Fruit fly (Drosophila melanogaster) whole organism, wandering third instar larva: Measurements from ENCODE around the gene CG8997.

Source experiments
- CrebA ChIP-seq: fragments of 200-800 bp; sonication (Bioruptor generic); optimal IDR thresholded peaks from 2 replicates; lab custom pipeline; 2016; ENCODE audit warnings: missing biosample characterization, mild to moderate bottlenecking, missing genetic modification characterization, borderline replicate concordance
- Dfd ChIP-seq: fragments of >200 bp; optimal IDR thresholded peaks from 2 replicates; lab custom pipeline; 2017; ENCODE audit warnings: missing biosample characterization, missing genetic modification characterization
- GATAd ChIP-seq: sonication (Bioruptor generic); optimal IDR thresholded peaks from 2 replicates; lab custom pipeline; 2016; ENCODE audit warnings: missing biosample characterization, missing genetic modification characterization
- HLH106 ChIP-seq: fragments of 200-800 bp; optimal IDR thresholded peaks from 3 replicates; lab custom pipeline; 2019; ENCODE audit warnings: missing biosample characterization, mild to moderate bottlenecking, missing genetic modification characterization, moderate library complexity
- Hnf4 ChIP-seq: fragments of 200-800 bp; sonication (Bioruptor generic); optimal IDR thresholded peaks from 2 replicates; lab custom pipeline; 2016; ENCODE audit warnings: missing biosample characterization, mild to moderate bottlenecking, missing genetic modification characterization
- Hr78 ChIP-seq: fragments of >200 bp; optimal IDR thresholded peaks from 2 replicates; lab custom pipeline; 2017; ENCODE audit warnings: missing biosample characterization, missing genetic modification characterization
- Hr83 ChIP-seq: fragments of 200-300 bp; sonication (Bioruptor generic); optimal IDR thresholded peaks from 2 replicates; lab custom pipeline; 2016; ENCODE audit warnings: missing biosample characterization, mild to moderate bottlenecking, missing genetic modification characterization, moderate library complexity; ENCODE audit not compliant: poor library complexity, severe bottlenecking
- Mio ChIP-seq: sonication (Bioruptor generic); optimal IDR thresholded peaks from 2 replicates; lab custom pipeline; 2016; ENCODE audit warnings: missing biosample characterization, missing genetic modification characterization
- Myc ChIP-seq: fragments of >200 bp; optimal IDR thresholded peaks from 2 replicates; lab custom pipeline; 2017
- N ChIP-seq: fragments of >200 bp; optimal IDR thresholded peaks from 2 replicates; lab custom pipeline; 2018; ENCODE audit warnings: missing biosample characterization, missing external identifiers, missing genetic modification characterization
- OdsH ChIP-seq: fragments of 200-800 bp; sonication (Bioruptor generic); optimal IDR thresholded peaks from 2 replicates; lab custom pipeline; 2016; ENCODE audit warnings: missing biosample characterization, mild to moderate bottlenecking, missing genetic modification characterization
- Rel ChIP-seq, 2 experiments: fragments of 200-800 bp; sonication (Bioruptor generic) in 1 of 2; optimal IDR thresholded peaks; 2 replicates in 1 of 2; 3 replicates in 1 of 2; lab custom pipeline; 2016 to 2019; ENCODE audit warnings: mild to moderate bottlenecking in 2 of 2, missing biosample characterization in 2 of 2, missing genetic modification characterization in 2 of 2, moderate library complexity in 1 of 2
- Sp1 ChIP-seq: fragments of 200-800 bp; sonication (Bioruptor generic); optimal IDR thresholded peaks from 3 replicates; lab custom pipeline; 2019; ENCODE audit warnings: missing biosample characterization, mild to moderate bottlenecking, missing genetic modification characterization, moderate library complexity
- Vsx2 ChIP-seq: fragments of 200-300, 225-300 bp; sonication (Bioruptor generic); optimal IDR thresholded peaks from 2 replicates; lab custom pipeline; 2018; ENCODE audit warnings: missing biosample characterization, missing genetic modification characterization; ENCODE audit not compliant: partially characterized antibody
- br ChIP-seq: fragments of 200-800 bp; sonication (Bioruptor generic); optimal IDR thresholded peaks from 2 replicates; lab custom pipeline; 2016; ENCODE audit warnings: missing biosample characterization, missing genetic modification characterization
- brk ChIP-seq: fragments of 200-800 bp; sonication (Bioruptor generic); optimal IDR thresholded peaks from 2 replicates; lab custom pipeline; 2016; ENCODE audit warnings: missing biosample characterization, mild to moderate bottlenecking, missing genetic modification characterization
- dmrt93B ChIP-seq: fragments of 200-800 bp; sonication (Bioruptor generic); optimal IDR thresholded peaks from 2 replicates; lab custom pipeline; 2018; ENCODE audit warnings: missing biosample characterization, mild to moderate bottlenecking, missing genetic modification characterization
- ey ChIP-seq: fragments of 200-800 bp; sonication (Bioruptor generic); optimal IDR thresholded peaks from 2 replicates; lab custom pipeline; 2016; ENCODE audit warnings: missing biosample characterization, missing genetic modification characterization
- foxo ChIP-seq, 2 experiments: fragments of 200-800 bp; sonication (Bioruptor generic); optimal IDR thresholded peaks; 2 replicates in 1 of 2; 3 replicates in 1 of 2; lab custom pipeline; 2016 to 2017; ENCODE audit warnings: missing biosample characterization in 2 of 2, missing genetic modification characterization in 2 of 2
- fru ChIP-seq: fragments of 200-800 bp; sonication (Bioruptor generic); optimal IDR thresholded peaks from 3 replicates; lab custom pipeline; 2016; ENCODE audit warnings: missing biosample characterization, mild to moderate bottlenecking, missing genetic modification characterization
- h ChIP-seq: fragments of 200-800 bp; sonication (Bioruptor generic); optimal IDR thresholded peaks from 3 replicates; lab custom pipeline; 2016; ENCODE audit warnings: missing biosample characterization, mild to moderate bottlenecking, missing genetic modification characterization
- lola ChIP-seq: fragments of >200 bp; optimal IDR thresholded peaks from 2 replicates; lab custom pipeline; 2017; ENCODE audit warnings: missing biosample characterization, missing genetic modification characterization
- pan ChIP-seq: fragments of >200 bp; optimal IDR thresholded peaks from 2 replicates; lab custom pipeline; 2017
- psq ChIP-seq: fragments of 200-800 bp; sonication (Bioruptor generic); optimal IDR thresholded peaks from 3 replicates; lab custom pipeline; 2017; ENCODE audit warnings: missing biosample characterization, mild to moderate bottlenecking, missing genetic modification characterization, moderate library complexity
- rgr ChIP-seq: fragments of 200-800 bp; sonication (Bioruptor generic); optimal IDR thresholded peaks from 3 replicates; lab custom pipeline; 2016; ENCODE audit warnings: missing biosample characterization, mild to moderate bottlenecking, missing genetic modification characterization
- sage ChIP-seq: fragments of 200-800 bp; sonication (Bioruptor generic); optimal IDR thresholded peaks from 2 replicates; lab custom pipeline; 2016; ENCODE audit warnings: missing biosample characterization, mild to moderate bottlenecking, missing genetic modification characterization
- tai ChIP-seq: sonication (Bioruptor generic); optimal IDR thresholded peaks from 2 replicates; lab custom pipeline; 2016; ENCODE audit warnings: missing biosample characterization, missing genetic modification characterization

The CG8997 gene

DNA sequence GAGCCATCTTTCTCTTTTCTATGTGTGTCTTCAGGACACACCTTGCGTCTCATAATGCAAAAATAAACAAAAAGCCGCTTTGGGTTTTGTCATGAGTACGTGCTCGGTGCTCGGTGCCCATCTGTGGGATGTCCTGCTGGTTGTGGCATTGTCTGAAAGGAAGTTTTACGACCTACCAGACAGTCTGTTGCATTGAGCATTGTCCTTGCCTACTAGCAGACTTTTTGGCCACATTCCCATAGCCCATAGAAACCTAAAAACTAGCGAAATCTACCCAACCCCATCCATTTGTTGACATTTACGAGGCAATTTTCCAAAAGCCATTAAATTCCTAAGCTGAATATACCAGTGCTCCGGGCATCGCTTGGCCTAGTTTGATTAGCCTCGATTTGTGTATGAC, 6.0 kb upstream of the CG8997 start:
- TF ChIP-seq Mio (GFP tag; lab: Kevin White, UChicago): no peak
- no peak for TF ChIP-seq Myc (lab: Kevin White, UChicago)
- no peak for TF ChIP-seq N (GFP tag; lab: Kevin White, UChicago)

DNA sequence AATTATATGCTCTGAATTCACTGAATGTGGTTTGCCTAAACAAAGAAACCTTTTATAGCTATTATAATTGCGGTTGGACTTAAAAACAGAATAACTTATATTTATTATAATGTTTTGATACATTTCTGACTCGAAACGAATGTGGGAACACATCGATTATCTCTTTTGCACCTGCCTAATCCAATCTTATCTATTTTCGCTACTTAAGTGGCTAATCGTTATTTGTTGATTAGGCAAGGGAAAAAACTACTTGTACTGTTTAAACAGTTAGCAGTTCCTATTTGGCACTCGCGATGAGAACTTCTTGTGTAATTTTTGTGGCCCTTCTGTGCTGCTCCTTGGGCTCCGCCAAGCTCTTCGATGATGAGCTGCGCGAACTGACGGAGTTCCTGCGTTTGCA, 4.0 kb upstream of the CG8997 start, which contains the start of gene CG7968:
Gene CG7968 (plus strand): TSS at position 276 of the 400 bp plus-strand sequence.
- no peak for TF ChIP-seq sage (GFP tag; lab: Kevin White, UChicago)
- no peak for TF ChIP-seq GATAd (GFP tag; lab: Kevin White, UChicago)
- TF ChIP-seq pan (lab: Kevin White, UChicago): no peak
- TF ChIP-seq Dfd (GFP tag; lab: Kevin White, UChicago): no peak
- no peak for TF ChIP-seq OdsH
- no peak for TF ChIP-seq ey

DNA sequence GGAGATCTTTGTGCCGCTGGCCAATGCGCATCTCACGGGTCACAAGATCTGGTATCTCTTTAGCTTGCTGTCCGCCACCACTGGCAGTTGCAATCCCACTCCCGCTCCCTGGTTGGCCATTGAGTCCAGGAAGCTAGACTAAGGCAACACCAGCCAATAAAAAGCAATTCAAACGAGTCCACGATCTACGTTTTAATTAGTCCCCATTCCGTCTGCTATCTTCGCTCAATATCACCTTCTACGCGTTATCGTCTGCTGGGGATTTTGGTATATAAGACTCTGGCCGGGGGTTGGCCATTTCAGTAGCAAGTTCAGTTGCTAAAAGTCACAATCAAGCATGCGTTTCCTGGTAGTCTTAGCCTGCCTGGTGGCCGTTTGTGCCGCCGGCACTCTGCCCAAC, 2.5 kb upstream of the CG8997 start, which contains the start of gene CG7953:
Gene CG7953 (plus strand): TSS at position 301 of the 400 bp plus-strand sequence.
- TF ChIP-seq Hr78 (GFP tag; lab: Kevin White, UChicago) (no peak), foxo (GFP tag; optimal IDR thresholded peaks at IDR 0.05; lab: Kevin White, UChicago) (no peak), Hr83 (GFP tag; lab: Kevin White, UChicago) (no peak), Vsx2 (peak; percentile 3), Rel (GFP tag; optimal IDR thresholded peaks at IDR 0.05; lab: Kevin White, UChicago) (no peak), Rel (tag; optimal IDR thresholded peaks at IDR 0.05; lab: Kevin White, UChicago) (peak; percentile 70), tai (GFP tag; lab: Kevin White, UChicago) (no peak), Sp1 (GFP tag; lab: Kevin White, UChicago) (no peak), GATAd (GFP tag; lab: Kevin White, UChicago) (no peak), br (no peak), pan (lab: Kevin White, UChicago) (no peak), psq (GFP tag; lab: Kevin White, UChicago) (no peak), sage (GFP tag; lab: Kevin White, UChicago) (no peak)

DNA sequence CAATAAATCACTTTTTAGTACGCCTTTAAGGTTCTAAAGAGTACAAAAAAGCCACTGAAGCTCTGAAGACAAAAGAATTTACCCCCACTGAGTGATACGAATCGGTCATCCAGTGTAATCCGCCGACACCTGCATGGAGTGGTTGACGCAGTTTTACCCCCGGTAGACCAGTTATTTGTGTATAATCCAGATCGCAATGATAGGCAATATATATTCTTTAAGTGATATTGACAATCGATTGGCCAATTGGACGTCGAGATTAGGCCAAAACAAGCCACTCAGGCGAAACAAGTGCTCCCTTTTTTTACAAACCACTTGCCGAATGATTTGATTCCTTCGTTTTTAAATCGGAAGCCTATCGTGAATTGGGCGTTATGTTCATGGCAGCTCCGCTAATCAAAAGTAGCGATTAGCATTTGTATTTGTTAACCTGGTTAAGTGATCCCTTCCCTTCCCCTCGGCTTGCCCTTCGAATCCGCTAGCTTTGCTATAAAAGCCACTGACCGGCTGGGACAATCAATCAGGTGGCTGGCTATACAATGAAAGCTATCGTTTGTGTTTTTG, 1.2 kb upstream of the CG8997 start, which contains the start of gene CG7916:
Gene CG7916 (plus strand): TSS at position 514 of the 564 bp plus-strand sequence.
- TF ChIP-seq pan (lab: Kevin White, UChicago) (no peak), h (GFP tag; lab: Kevin White, UChicago) (peak; percentile 27)
- TF ChIP-seq, all 38 proteins: peak for 1

DNA sequence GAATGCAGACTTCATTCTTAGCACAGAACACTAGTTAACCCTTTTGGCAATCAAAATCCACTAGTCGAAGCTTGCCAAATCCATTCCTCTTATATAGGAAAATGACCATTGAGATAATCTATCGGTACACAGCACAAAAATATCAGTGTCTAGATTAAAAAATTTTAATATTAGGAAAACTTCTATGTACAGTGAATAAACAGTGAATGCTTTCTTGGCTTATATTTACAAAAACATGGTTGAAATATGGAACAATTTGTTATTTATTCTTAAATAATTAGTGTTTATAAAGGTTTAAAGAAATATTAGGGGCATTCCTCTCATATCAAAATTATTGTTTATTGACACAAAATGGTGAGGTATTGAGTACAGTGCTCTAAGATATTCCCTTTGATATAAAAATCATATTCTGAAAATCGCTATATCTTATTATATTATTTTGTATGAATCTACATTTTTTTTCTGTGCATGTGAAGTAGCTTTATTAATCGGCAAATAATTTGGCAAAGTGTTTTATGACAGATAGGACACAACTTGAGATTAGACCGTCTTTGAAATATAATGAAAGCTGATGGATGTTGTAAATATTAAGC, 1.3 kb downstream of the CG8997 start, which contains the start of gene CG33306:
Gene CG33306 (minus strand): TSS at position 51 of the 593 bp plus-strand sequence.
- TF ChIP-seq psq (GFP tag; lab: Kevin White, UChicago): peak; percentile 18
- TF ChIP-seq foxo (GFP tag; optimal IDR thresholded peaks at IDR 0.05; lab: Kevin White, UChicago): peak in 1 of 2 experiments; percentile 61
- TF ChIP-seq dmrt93B (GFP tag; lab: Kevin White, UChicago): no peak
- TF ChIP-seq OdsH: peak; percentile 50
- TF ChIP-seq Rel (GFP tag; optimal IDR thresholded peaks at IDR 0.05; lab: Kevin White, UChicago): no peak
- TF ChIP-seq Rel (tag; optimal IDR thresholded peaks at IDR 0.05; lab: Kevin White, UChicago): peak; percentile 20
- no peak for TF ChIP-seq Mio (GFP tag; lab: Kevin White, UChicago)
- peak; percentile 26 for TF ChIP-seq fru
- peak; percentile 50 for TF ChIP-seq brk (GFP tag; lab: Kevin White, UChicago)
- TF ChIP-seq Hnf4: no peak
- peak; percentile 39 for TF ChIP-seq rgr (GFP tag; lab: Kevin White, UChicago)
- TF ChIP-seq h (GFP tag; lab: Kevin White, UChicago): peak; percentile 53
- peak; percentile 62 for TF ChIP-seq Sp1 (GFP tag; lab: Kevin White, UChicago)
- TF ChIP-seq HLH106 (tag; lab: Kevin White, UChicago): peak; percentile 57
- TF ChIP-seq, all 38 proteins: peak for 10

DNA sequence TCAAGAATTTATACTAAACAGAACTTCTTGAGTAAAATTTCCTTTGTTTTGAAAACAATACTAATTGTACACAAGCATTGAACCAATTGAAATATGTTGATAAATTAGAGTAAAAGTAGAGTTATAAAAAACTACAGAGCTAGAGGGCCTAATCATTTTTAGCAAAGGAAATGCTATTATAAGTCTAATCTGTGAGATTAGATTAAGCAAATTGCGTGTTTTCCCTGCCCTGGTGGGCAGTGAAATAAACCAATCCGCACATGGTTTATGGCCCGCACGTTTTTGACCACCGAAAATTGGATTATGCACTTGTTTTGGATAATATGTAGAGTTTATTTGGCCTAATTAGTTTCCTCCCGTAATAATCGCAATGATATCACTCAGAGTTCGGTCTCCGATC, 2.6 kb downstream of the CG8997 start:
- TF ChIP-seq CrebA (GFP tag; lab: Kevin White, UChicago) (no peak), sage (GFP tag; lab: Kevin White, UChicago) (no peak), Vsx2 (no peak), lola (GFP tag; lab: Kevin White, UChicago) (no peak), foxo (GFP tag; optimal IDR thresholded peaks at IDR 0.05; lab: Kevin White, UChicago) (no peak), tai (GFP tag; lab: Kevin White, UChicago) (no peak)
- TF ChIP-seq, all 38 proteins: peak for 0
